Fruit fly (Drosophila melanogaster): ENCODE measurements around the gene Rcd-1.

dm6 chrX:19606971-19607370, 31.6 kb upstream of the Rcd-1 start:
- TF ChIP-seq CG4282 (GFP tag; optimal IDR thresholded peaks at IDR 0.05) (no peak), Pdp1 (GFP tag; optimal IDR thresholded peaks at IDR 0.05) (no peak), BtbVII (GFP tag; optimal IDR thresholded peaks at IDR 0.05) (no peak), CG13894 (tag; optimal IDR thresholded peaks at IDR 0.05) (no peak), CG5245 (GFP tag; optimal IDR thresholded peaks at IDR 0.05) (no peak), CG10366 (GFP tag; IDR thresholded peaks at IDR 0.05) (no peak)

Measured in whole organism, embryonic.